Fruit fly (Drosophila melanogaster) whole organism, wandering third instar larva: ENCODE data around the gene CG12498.

Experiments used
- Abd-B ChIP-seq: fragments of >200 bp; optimal IDR thresholded peaks from 2 replicates; lab custom pipeline; 2017; ENCODE audit warnings: missing biosample characterization, missing genetic modification characterization
- CG32264 ChIP-seq: fragments of 200-800 bp; sonication (Bioruptor generic); optimal IDR thresholded peaks from 2 replicates; lab custom pipeline; 2016; ENCODE audit warnings: missing biosample characterization, missing genetic modification characterization
- Dfd ChIP-seq: fragments of >200 bp; optimal IDR thresholded peaks from 2 replicates; lab custom pipeline; 2017; ENCODE audit warnings: missing biosample characterization, missing genetic modification characterization
- Dif ChIP-seq: fragments of 200-275, 200-300 bp; sonication (Bioruptor generic); optimal IDR thresholded peaks from 2 replicates; lab custom pipeline; 2018; ENCODE audit warnings: missing biosample characterization, missing genetic modification characterization; ENCODE audit not compliant: partially characterized antibody
- Myc ChIP-seq: fragments of >200 bp; optimal IDR thresholded peaks from 2 replicates; lab custom pipeline; 2017
- OdsH ChIP-seq: fragments of 200-800 bp; sonication (Bioruptor generic); optimal IDR thresholded peaks from 2 replicates; lab custom pipeline; 2016; ENCODE audit warnings: missing biosample characterization, mild to moderate bottlenecking, missing genetic modification characterization
- ey ChIP-seq: fragments of 200-800 bp; sonication (Bioruptor generic); optimal IDR thresholded peaks from 2 replicates; lab custom pipeline; 2016; ENCODE audit warnings: missing biosample characterization, missing genetic modification characterization
- pan ChIP-seq: fragments of >200 bp; optimal IDR thresholded peaks from 2 replicates; lab custom pipeline; 2017
- sv ChIP-seq: fragments of 200-800 bp; sonication (Bioruptor generic); optimal IDR thresholded peaks from 3 replicates; lab custom pipeline; 2016; ENCODE audit warnings: missing biosample characterization, missing genetic modification characterization
- usp ChIP-seq: fragments of >200 bp; optimal IDR thresholded peaks from 2 replicates; lab custom pipeline; 2017; ENCODE audit warnings: missing biosample characterization, missing genetic modification characterization

dm6 chrX:2811059-2811458 is 1.4 kb downstream of the CG12498 start:
- no peak for TF ChIP-seq Dif
- TF ChIP-seq CG32264 (GFP tag; lab: Kevin White, UChicago): no peak
- no peak for TF ChIP-seq Dfd (GFP tag; lab: Kevin White, UChicago)
- TF ChIP-seq pan (lab: Kevin White, UChicago): no peak
- no peak for TF ChIP-seq Abd-B
- TF ChIP-seq OdsH (GFP tag; lab: Kevin White, UChicago): no peak
- no peak for TF ChIP-seq sv (GFP tag; lab: Kevin White, UChicago)
- no peak for TF ChIP-seq Myc (lab: Kevin White, UChicago)
- no peak for TF ChIP-seq ey
- TF ChIP-seq usp (GFP tag; lab: Kevin White, UChicago): no peak
